Worm (Caenorhabditis elegans) whole organism, mixed stage, embryonic: Measurements from ENCODE around the gene ZK354.3.

Experiments
- M03D4.4 ChIP-seq: sonication (generic microtip); optimal IDR thresholded peaks from 2 replicates; lab custom pipeline; 2017; ENCODE audit warnings: mild to moderate bottlenecking, missing genetic modification characterization, missing compliant biosample characterization
- bed-3 ChIP-seq: fragments of 200-800 bp; sonication (Bioruptor generic); optimal IDR thresholded peaks from 3 replicates; lab custom pipeline; 2018; ENCODE audit warnings: mild to moderate bottlenecking, missing genetic modification characterization, moderate library complexity, missing compliant biosample characterization
- ceh-39 ChIP-seq: fragments of 150-350 bp; optimal IDR thresholded peaks from 2 replicates; lab custom pipeline; 2014; ENCODE audit warnings: missing biosample characterization, missing genetic modification characterization
- ceh-43 ChIP-seq: fragments of 200-800 bp; sonication (Bioruptor generic); optimal IDR thresholded peaks from 2 replicates; lab custom pipeline; 2018; ENCODE audit warnings: mild to moderate bottlenecking, missing genetic modification characterization, moderate library complexity, missing compliant biosample characterization
- ceh-83 ChIP-seq: fragments of 200-800 bp; sonication (Bioruptor generic); optimal IDR thresholded peaks from 2 replicates; lab custom pipeline; 2018; ENCODE audit warnings: mild to moderate bottlenecking, missing genetic modification characterization, missing compliant biosample characterization
- ces-1 ChIP-seq: fragments of 150-350 bp; optimal IDR thresholded peaks from 2 replicates; lab custom pipeline; 2014; ENCODE audit warnings: missing biosample characterization, missing genetic modification reagents, missing genetic modification characterization
- cnd-1 ChIP-seq: fragments of 200-800 bp; sonication (Bioruptor generic); optimal IDR thresholded peaks from 2 replicates; lab custom pipeline; 2018; ENCODE audit warnings: mild to moderate bottlenecking, missing genetic modification characterization, missing compliant biosample characterization
- drap-1 ChIP-seq: fragments of 200-800 bp; sonication (Bioruptor generic); optimal IDR thresholded peaks from 3 replicates; lab custom pipeline; 2018; ENCODE audit warnings: mild to moderate bottlenecking, missing genetic modification characterization, missing compliant biosample characterization
- elt-1 ChIP-seq: sonication (generic microtip); optimal IDR thresholded peaks from 2 replicates; lab custom pipeline; 2017; ENCODE audit warnings: missing genetic modification characterization, mild to moderate bottlenecking, missing compliant biosample characterization, antibody characterized with exemption, moderate library complexity, borderline replicate concordance; ENCODE audit not compliant: insufficient read depth
- flh-1 ChIP-seq: fragments of 200-800 bp; sonication (Bioruptor generic); optimal IDR thresholded peaks from 2 replicates; lab custom pipeline; 2018; ENCODE audit warnings: mild to moderate bottlenecking, missing genetic modification characterization, moderate library complexity, missing compliant biosample characterization
- ham-2 ChIP-seq: fragments of 200-800 bp; sonication (Bioruptor generic); optimal IDR thresholded peaks from 2 replicates; lab custom pipeline; 2018; ENCODE audit warnings: mild to moderate bottlenecking, missing genetic modification characterization, missing compliant biosample characterization
- hlh-1 ChIP-seq: fragments of 150-350 bp; optimal IDR thresholded peaks from 2 replicates; lab custom pipeline; 2014; ENCODE audit warnings: missing biosample characterization, missing genetic modification reagents, missing genetic modification characterization
- lin-13 ChIP-seq: fragments of 150-350 bp; optimal IDR thresholded peaks from 2 replicates; lab custom pipeline; 2014; ENCODE audit warnings: missing biosample characterization, missing genetic modification characterization
- lin-32 ChIP-seq: fragments of 200-800 bp; sonication (Bioruptor generic); optimal IDR thresholded peaks from 2 replicates; lab custom pipeline; 2018; ENCODE audit warnings: mild to moderate bottlenecking, missing genetic modification characterization, missing compliant biosample characterization
- lsy-2 ChIP-seq: fragments of 150-350 bp; optimal IDR thresholded peaks from 2 replicates; lab custom pipeline; 2014; ENCODE audit warnings: missing biosample characterization, missing genetic modification characterization
- mab-5 ChIP-seq: fragments of 150-350 bp; optimal IDR thresholded peaks from 2 replicates; lab custom pipeline; 2014; ENCODE audit warnings: missing biosample characterization, missing genetic modification characterization
- mep-1 ChIP-seq: fragments of 150-350 bp; optimal IDR thresholded peaks from 2 replicates; lab custom pipeline; 2017; ENCODE audit warnings: missing biosample characterization, missing genetic modification reagents, missing genetic modification characterization, inconsistent platforms
- mls-2 ChIP-seq: sonication (generic microtip); optimal IDR thresholded peaks from 2 replicates; lab custom pipeline; 2016; ENCODE audit warnings: mild to moderate bottlenecking, missing genetic modification characterization, moderate library complexity, missing compliant biosample characterization
- nhr-12 ChIP-seq: fragments of 150-350 bp; optimal IDR thresholded peaks from 2 replicates; lab custom pipeline; 2014; ENCODE audit warnings: missing biosample characterization, missing genetic modification characterization
- nhr-2 ChIP-seq: fragments of 150-350 bp; optimal IDR thresholded peaks from 2 replicates; lab custom pipeline; 2014; ENCODE audit warnings: missing biosample characterization, missing genetic modification characterization
- nhr-237 ChIP-seq: fragments of 150-350 bp; optimal IDR thresholded peaks from 2 replicates; lab custom pipeline; 2014; ENCODE audit warnings: missing biosample characterization, missing genetic modification characterization
- nhr-28 ChIP-seq: fragments of 150-350 bp; optimal IDR thresholded peaks from 2 replicates; lab custom pipeline; 2014; ENCODE audit warnings: missing biosample characterization, missing genetic modification characterization
- nhr-76 ChIP-seq: sonication (generic microtip); optimal IDR thresholded peaks from 2 replicates; lab custom pipeline; 2017; ENCODE audit warnings: missing biosample characterization, missing genetic modification characterization
- pha-4 ChIP-seq: fragments of 150-350 bp; optimal IDR thresholded peaks from 2 replicates; lab custom pipeline; 2018; ENCODE audit warnings: missing biosample characterization, missing genetic modification reagents, missing genetic modification characterization
- sem-2 ChIP-seq: fragments of 200-800 bp; sonication (Bioruptor generic); optimal IDR thresholded peaks from 2 replicates; lab custom pipeline; 2018; ENCODE audit warnings: mild to moderate bottlenecking, missing genetic modification characterization, missing compliant biosample characterization
- snpc-4 ChIP-seq: fragments of 150-350 bp; optimal IDR thresholded peaks from 2 replicates; lab custom pipeline; 2014; ENCODE audit warnings: missing biosample characterization, missing genetic modification characterization
- sptf-1 ChIP-seq: sonication (generic microtip); optimal IDR thresholded peaks from 2 replicates; lab custom pipeline; 2017; ENCODE audit warnings: mild to moderate bottlenecking, missing genetic modification characterization, moderate library complexity, missing compliant biosample characterization
- tbx-8 ChIP-seq: fragments of 200-800 bp; sonication (Bioruptor generic); optimal IDR thresholded peaks from 2 replicates; lab custom pipeline; 2018; ENCODE audit warnings: mild to moderate bottlenecking, missing genetic modification characterization, moderate library complexity, missing compliant biosample characterization
- unc-120 ChIP-seq: sonication (generic microtip); optimal IDR thresholded peaks from 2 replicates; lab custom pipeline; 2017; ENCODE audit warnings: missing genetic modification characterization, missing compliant biosample characterization; ENCODE audit not compliant: poor library complexity, severe bottlenecking
- unc-39 ChIP-seq: fragments of 150-350 bp; optimal IDR thresholded peaks from 2 replicates; lab custom pipeline; 2014; ENCODE audit warnings: missing biosample characterization, missing genetic modification characterization
- unc-62 ChIP-seq: fragments of 150-350 bp; optimal IDR thresholded peaks from 2 replicates; lab custom pipeline; 2014; ENCODE audit warnings: missing biosample characterization, missing genetic modification reagents, missing genetic modification characterization
- zip-8 ChIP-seq: fragments of 150-350 bp; optimal IDR thresholded peaks from 2 replicates; lab custom pipeline; 2014; ENCODE audit warnings: missing biosample characterization, missing genetic modification characterization
- ztf-11 ChIP-seq: fragments of 150-350 bp; optimal IDR thresholded peaks from 2 replicates; lab custom pipeline; 2014; ENCODE audit warnings: missing biosample characterization, missing genetic modification characterization

Gene ZK354.3

ce11 chrIV:5318835-5319303, 9.0 kb downstream of the ZK354.3 start, which contains the start of gene slc-46A:
TSS of gene slc-46A (plus strand) at chrIV:5319253.
- no peak for TF ChIP-seq hlh-1 (tag; lab: Kevin White, UChicago)
- TF ChIP-seq unc-39 (tag; lab: Kevin White, UChicago): no peak
- no peak for TF ChIP-seq bed-3
- TF ChIP-seq unc-120: no peak
- TF ChIP-seq flh-1 (GFP tag; lab: Kevin White, UChicago): no peak
- TF ChIP-seq ceh-39: no peak
- TF ChIP-seq ces-1 (GFP tag; lab: Kevin White, UChicago): no peak
- no peak for TF ChIP-seq elt-1
- no peak for TF ChIP-seq sem-2 (GFP tag; lab: Kevin White, UChicago)
- TF ChIP-seq zip-8 (tag; lab: Kevin White, UChicago): no peak
- no peak for TF ChIP-seq nhr-28 (tag; lab: Kevin White, UChicago)

ce11 chrIV:5326144-5326543, 16.3 kb downstream of the ZK354.3 start, which contains the start of gene Y4C6B.4:
TSS of gene Y4C6B.4 (plus strand) at chrIV:5326444.
- TF ChIP-seq zip-8 (tag; lab: Kevin White, UChicago) (no peak), lin-13 (tag; lab: Kevin White, UChicago) (no peak), tbx-8 (GFP tag; lab: Kevin White, UChicago) (no peak), nhr-28 (tag; lab: Kevin White, UChicago) (no peak), nhr-76 (tag; lab: Kevin White, UChicago) (no peak), ztf-11 (no peak), unc-62 (GFP tag; lab: Kevin White, UChicago) (no peak), flh-1 (GFP tag; lab: Kevin White, UChicago) (no peak), ceh-43 (GFP tag; lab: Kevin White, UChicago) (no peak), cnd-1 (tag; lab: Kevin White, UChicago) (no peak), unc-120 (no peak), M03D4.4 (no peak)

ce11 chrIV:5332178-5332577, 22.3 kb downstream of the ZK354.3 start, which contains the start of gene Y4C6B.3:
TSS of gene Y4C6B.3 (plus strand) at chrIV:5332478.
- TF ChIP-seq zip-8 (tag; lab: Kevin White, UChicago): peak; percentile 65
- no peak for TF ChIP-seq lsy-2 (tag; lab: Kevin White, UChicago)
- no peak for TF ChIP-seq ztf-11
- no peak for TF ChIP-seq mab-5 (tag; lab: Kevin White, UChicago)
- no peak for TF ChIP-seq drap-1
- TF ChIP-seq flh-1 (GFP tag; lab: Kevin White, UChicago): no peak
- TF ChIP-seq pha-4 (tag; lab: Kevin White, UChicago): no peak

ce11 chrIV:5333484-5333883, 23.6 kb downstream of the ZK354.3 start:
- TF ChIP-seq lin-32 (GFP tag; lab: Kevin White, UChicago): no peak
- TF ChIP-seq nhr-2 (tag; lab: Kevin White, UChicago): no peak
- no peak for TF ChIP-seq sptf-1 (tag; lab: Kevin White, UChicago)
- TF ChIP-seq elt-1: no peak
- no peak for TF ChIP-seq pha-4 (tag; lab: Kevin White, UChicago)
- TF ChIP-seq lin-13 (tag; lab: Kevin White, UChicago): no peak
- TF ChIP-seq mep-1: no peak
- no peak for TF ChIP-seq unc-62 (GFP tag; lab: Kevin White, UChicago)
- no peak for TF ChIP-seq nhr-237 (tag; lab: Kevin White, UChicago)
- no peak for TF ChIP-seq ces-1 (GFP tag; lab: Kevin White, UChicago)
- TF ChIP-seq mls-2: no peak
- no peak for TF ChIP-seq bed-3
- no peak for TF ChIP-seq nhr-76 (tag; lab: Kevin White, UChicago)
- TF ChIP-seq M03D4.4: no peak
- no peak for TF ChIP-seq drap-1
- TF ChIP-seq flh-1 (GFP tag; lab: Kevin White, UChicago): no peak
- no peak for TF ChIP-seq unc-39 (tag; lab: Kevin White, UChicago)

- TF ChIP-seq lin-32 (GFP tag; lab: Kevin White, UChicago) (no peak), nhr-28 (tag; lab: Kevin White, UChicago) (no peak), ceh-43 (GFP tag; lab: Kevin White, UChicago) (peak; percentile 44), ztf-11 (no peak), hlh-1 (tag; lab: Kevin White, UChicago) (no peak), bed-3 (peak; percentile 66), ceh-39 (no peak), elt-1 (no peak), flh-1 (GFP tag; lab: Kevin White, UChicago) (no peak), unc-62 (GFP tag; lab: Kevin White, UChicago) (no peak), M03D4.4 (no peak), mep-1 (peak; percentile 20), sptf-1 (tag; lab: Kevin White, UChicago) (no peak), unc-120 (no peak), tbx-8 (GFP tag; lab: Kevin White, UChicago) (no peak), zip-8 (tag; lab: Kevin White, UChicago) (no peak), lsy-2 (tag; lab: Kevin White, UChicago) (peak; percentile 12), nhr-2 (tag; lab: Kevin White, UChicago) (no peak), drap-1 (no peak), ceh-83 (GFP tag; lab: Kevin White, UChicago) (peak; percentile 45), ham-2 (no peak), snpc-4 (no peak), nhr-12 (peak; percentile 12)
These were observed 24.7 kb downstream of the ZK354.3 start for ce11 chrIV:5334518-5334917.
